Fruit fly (Drosophila melanogaster): ENCODE results near the gene CG32793.

Gene CG32793

DNA sequence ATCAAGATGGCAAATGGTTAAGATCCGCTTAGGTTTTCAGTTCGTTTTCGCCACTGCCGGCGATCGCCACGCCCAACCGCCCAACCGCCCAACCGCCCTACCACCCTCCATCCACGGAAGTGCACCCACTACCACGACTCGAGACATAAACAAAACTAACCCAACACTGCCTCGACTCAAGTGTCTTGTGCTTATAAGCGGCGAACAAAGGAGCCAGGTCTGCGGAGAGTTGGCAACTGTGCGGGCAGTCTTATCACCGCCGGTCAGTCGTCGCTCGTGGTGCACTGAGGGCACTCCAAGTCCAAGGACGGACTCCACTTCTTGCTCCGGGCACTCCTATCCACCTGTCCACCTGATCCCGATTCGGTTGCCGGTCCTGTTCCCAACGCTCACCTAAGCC lies 39.1 kb upstream of the CG32793 start, which contains the start of gene CG3526:
Gene CG3526, plus strand, starts transcription at position 301 of the 400 bp plus-strand sequence.
- TF ChIP-seq D1 (tag; optimal IDR thresholded peaks at IDR 0.05) (no peak), Pif1A (GFP tag; optimal IDR thresholded peaks at IDR 0.05) (no peak), Pif1B (GFP tag; optimal IDR thresholded peaks at IDR 0.05) (no peak), CG12605 (GFP tag; IDR thresholded peaks at IDR 0.05) (no peak), CG8301 (tag; optimal IDR thresholded peaks at IDR 0.05) (no peak), CG17806 (tag; optimal IDR thresholded peaks at IDR 0.05) (no peak), Snoo (tag; optimal IDR thresholded peaks at IDR 0.05) (no peak), CG14655 (GFP tag; optimal IDR thresholded peaks at IDR 0.05) (no peak), CG4496 (GFP tag; IDR thresholded peaks at IDR 0.05) (no peak), fd96Ca (GFP tag; IDR thresholded peaks at IDR 0.05) (no peak), rn (GFP tag; IDR thresholded peaks at IDR 0.05) (no peak), CG32121 (GFP tag; IDR thresholded peaks at IDR 0.05) (no peak), CG13204 (GFP tag; optimal IDR thresholded peaks at IDR 0.05) (no peak), CG8159 (tag; optimal IDR thresholded peaks at IDR 0.05) (no peak), EcR (GFP tag; optimal IDR thresholded peaks at IDR 0.05) (no peak), gl (tag; optimal IDR thresholded peaks at IDR 0.05) (no peak), CG9948 (tag; optimal IDR thresholded peaks at IDR 0.05) (no peak)

dm6 chrX:2907105-2907694 lies 22.4 kb upstream of the CG32793 start:
- TF ChIP-seq CG17806 (tag; optimal IDR thresholded peaks at IDR 0.05), result peak; percentile 14
- TF ChIP-seq Ets98B (GFP tag; IDR thresholded peaks at IDR 0.05), result 0 out of 2 replicates have a peak, but pooled peaks have one; percentile 18
- TF ChIP-seq fd96Ca (GFP tag; IDR thresholded peaks at IDR 0.05), result 0 out of 3 replicates have a peak, but pooled peaks have one; percentile 27
- no peak for TF ChIP-seq D1 (tag; optimal IDR thresholded peaks at IDR 0.05)
- TF ChIP-seq CG8159 (tag; optimal IDR thresholded peaks at IDR 0.05), result peak; percentile 20
- TF ChIP-seq CG14655 (GFP tag; optimal IDR thresholded peaks at IDR 0.05), result peak; percentile 16
- no peak for TF ChIP-seq Pif1B (GFP tag; optimal IDR thresholded peaks at IDR 0.05)
- TF ChIP-seq CG34367 (tag; optimal IDR thresholded peaks at IDR 0.05), result peak; percentile 15
- TF ChIP-seq CG4496 (GFP tag; IDR thresholded peaks at IDR 0.05), result peak; percentile 41; the same call in 1 of the 3 replicates
- TF ChIP-seq CG13204 (GFP tag; optimal IDR thresholded peaks at IDR 0.05), result no peak
- TF ChIP-seq gl (tag; optimal IDR thresholded peaks at IDR 0.05), result no peak
- TF ChIP-seq Pif1A (GFP tag; optimal IDR thresholded peaks at IDR 0.05), result peak; percentile 9
- TF ChIP-seq CG12605 (GFP tag; IDR thresholded peaks at IDR 0.05), result no peak
- TF ChIP-seq CG9948 (tag; optimal IDR thresholded peaks at IDR 0.05), result peak; percentile 7

- no peak for TF ChIP-seq CG32121 (GFP tag; IDR thresholded peaks at IDR 0.05)
- no peak for TF ChIP-seq CG15710 (tag; optimal IDR thresholded peaks at IDR 0.05)
- no peak for TF ChIP-seq rn (GFP tag; IDR thresholded peaks at IDR 0.05)
- no peak for TF ChIP-seq Snoo (tag; optimal IDR thresholded peaks at IDR 0.05)
- TF ChIP-seq gl (tag; optimal IDR thresholded peaks at IDR 0.05), result no peak
- no peak for TF ChIP-seq Pif1B (GFP tag; optimal IDR thresholded peaks at IDR 0.05)
- no peak for TF ChIP-seq CG17806 (tag; optimal IDR thresholded peaks at IDR 0.05)
Observed at dm6 chrX:2912581-2912980, 17.0 kb upstream of the CG32793 start.

DNA sequence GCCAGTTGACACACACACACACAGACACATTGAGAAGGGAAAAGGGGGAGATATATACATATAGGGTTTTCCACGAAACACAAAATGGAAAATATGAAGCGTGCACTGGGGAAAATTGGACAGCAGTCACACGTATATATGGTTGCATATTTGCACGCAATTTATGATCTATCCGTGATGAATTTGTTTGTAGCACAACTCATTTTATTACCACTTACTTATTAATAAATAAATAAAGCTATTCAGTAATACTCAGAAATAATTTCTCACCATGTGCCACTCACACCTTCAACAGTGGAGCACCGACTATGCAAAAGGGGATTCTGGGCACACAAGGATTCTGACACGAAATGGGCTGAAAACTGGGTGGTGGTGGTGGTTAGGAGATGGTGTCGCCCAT lies 15.5 kb upstream of the CG32793 start:
- TF ChIP-seq Pif1B (GFP tag; optimal IDR thresholded peaks at IDR 0.05) (no peak), CG15710 (tag; optimal IDR thresholded peaks at IDR 0.05) (peak; percentile 16), CG17806 (tag; optimal IDR thresholded peaks at IDR 0.05) (no peak), CG9948 (tag; optimal IDR thresholded peaks at IDR 0.05) (peak; percentile 5), CG8159 (tag; optimal IDR thresholded peaks at IDR 0.05) (peak; percentile 34), CG10348 (GFP tag; IDR thresholded peaks at IDR 0.05) (no peak), CG13204 (GFP tag; optimal IDR thresholded peaks at IDR 0.05) (no peak), CG14655 (GFP tag; optimal IDR thresholded peaks at IDR 0.05) (peak; percentile 6)

DNA sequence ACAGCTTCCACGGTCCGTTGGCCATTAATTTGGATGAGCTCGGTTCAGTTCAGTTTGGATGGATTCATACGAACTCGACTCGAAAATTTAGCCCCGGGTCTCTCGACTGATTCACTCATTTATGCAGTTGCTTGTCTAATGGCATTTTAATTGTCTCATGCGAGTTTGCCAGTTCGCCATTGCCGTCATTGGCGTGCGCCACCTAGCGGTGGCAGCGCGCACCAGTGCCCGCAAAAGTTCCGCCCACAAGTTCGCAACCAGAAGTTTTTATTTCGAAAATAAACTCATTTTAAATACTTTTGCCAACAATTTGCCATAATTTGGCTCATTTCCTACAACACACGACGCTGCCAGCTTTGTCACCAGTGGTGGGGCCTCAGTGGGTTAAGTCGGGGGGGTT lies 14.5 kb upstream of the CG32793 start:
- TF ChIP-seq fd96Ca (GFP tag; IDR thresholded peaks at IDR 0.05), result no peak
- TF ChIP-seq CG13204 (GFP tag; optimal IDR thresholded peaks at IDR 0.05), result no peak
- no peak for TF ChIP-seq CG15710 (tag; optimal IDR thresholded peaks at IDR 0.05)
- TF ChIP-seq CG8159 (tag; optimal IDR thresholded peaks at IDR 0.05), result no peak
- no peak for TF ChIP-seq CG10348 (GFP tag; IDR thresholded peaks at IDR 0.05)
- TF ChIP-seq CG32121 (GFP tag; IDR thresholded peaks at IDR 0.05), result no peak
- no peak for TF ChIP-seq CG17806 (tag; optimal IDR thresholded peaks at IDR 0.05)
- no peak for TF ChIP-seq CG14655 (GFP tag; optimal IDR thresholded peaks at IDR 0.05)
- no peak for TF ChIP-seq Pif1B (GFP tag; optimal IDR thresholded peaks at IDR 0.05)

DNA sequence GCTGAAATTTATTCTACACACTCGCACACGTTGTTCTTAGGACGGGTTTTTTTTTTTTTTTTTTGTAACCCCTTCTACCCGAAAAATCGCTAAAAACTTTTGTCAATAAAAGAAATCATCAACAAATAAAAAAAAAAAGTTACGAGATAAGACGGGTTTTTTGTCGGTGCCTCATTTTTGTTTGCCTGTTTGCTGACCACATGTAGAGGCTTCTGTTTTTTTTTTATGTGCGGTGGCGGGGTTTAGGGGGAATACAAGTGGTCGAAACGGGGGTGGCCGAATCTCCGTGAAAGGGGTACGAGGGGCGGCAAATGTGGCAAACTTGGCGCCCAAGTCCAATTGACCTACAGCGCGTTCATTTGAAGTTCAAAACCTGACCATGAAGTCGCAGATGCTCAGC lies 11.0 kb upstream of the CG32793 start:
- no peak for TF ChIP-seq CG34367 (tag; optimal IDR thresholded peaks at IDR 0.05)
- TF ChIP-seq CG17806 (tag; optimal IDR thresholded peaks at IDR 0.05), result no peak
- no peak for TF ChIP-seq CG14655 (GFP tag; optimal IDR thresholded peaks at IDR 0.05)
- TF ChIP-seq CG4496 (GFP tag; IDR thresholded peaks at IDR 0.05), result no peak
- TF ChIP-seq EcR (GFP tag; optimal IDR thresholded peaks at IDR 0.05), result no peak
- no peak for TF ChIP-seq CG8301 (tag; optimal IDR thresholded peaks at IDR 0.05)
- no peak for TF ChIP-seq CG12605 (GFP tag; IDR thresholded peaks at IDR 0.05)
- TF ChIP-seq CG15710 (tag; optimal IDR thresholded peaks at IDR 0.05), result no peak
- TF ChIP-seq gl (tag; optimal IDR thresholded peaks at IDR 0.05), result no peak
- no peak for TF ChIP-seq rn (GFP tag; IDR thresholded peaks at IDR 0.05)
- TF ChIP-seq CG9948 (tag; optimal IDR thresholded peaks at IDR 0.05), result no peak
- TF ChIP-seq CG10348 (GFP tag; IDR thresholded peaks at IDR 0.05), result no peak
- no peak for TF ChIP-seq CG32121 (GFP tag; IDR thresholded peaks at IDR 0.05)
- TF ChIP-seq Snoo (tag; optimal IDR thresholded peaks at IDR 0.05), result no peak

All from whole organism, pupa.